Fruit fly (Drosophila melanogaster): ENCODE measurements around the gene CG43117.

The CG43117 gene

DNA sequence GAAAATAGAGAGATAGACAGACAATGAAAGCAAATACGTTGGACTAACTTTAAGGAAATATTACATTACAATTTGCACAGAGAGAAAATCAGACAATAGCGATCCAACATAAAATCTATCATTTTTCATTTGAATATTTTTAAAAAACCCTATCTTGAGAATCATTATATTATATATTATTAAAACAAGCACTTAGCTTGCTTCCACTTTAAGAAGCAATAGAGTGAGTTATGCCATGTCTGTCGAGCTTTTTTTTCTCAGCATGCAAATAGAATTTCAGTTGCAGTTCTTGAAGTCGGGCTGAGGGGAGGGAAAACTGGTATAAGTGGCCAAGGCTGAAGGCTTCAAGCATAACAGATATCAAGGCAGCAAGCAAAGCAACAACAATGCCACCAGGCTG, 47.5 kb downstream of the CG43117 start (continued):
- no peak for TF ChIP-seq svp (GFP tag)
- TF ChIP-seq Gug (GFP tag; IDR thresholded peaks at IDR 0.05), result peak; percentile 46; the same call in 1 of the 2 replicates
- TF ChIP-seq Sox14 (GFP tag; optimal IDR thresholded peaks at IDR 0.05), result no peak
- no peak for TF ChIP-seq fd85E (GFP tag; optimal IDR thresholded peaks at IDR 0.05)
- no peak for TF ChIP-seq fkh (GFP tag; optimal IDR thresholded peaks at IDR 0.05)
- no peak for TF ChIP-seq CG1621 (tag; optimal IDR thresholded peaks at IDR 0.05)
- TF ChIP-seq CG7368 (GFP tag; optimal IDR thresholded peaks at IDR 0.05), result no peak
- peak; percentile 48 for TF ChIP-seq OdsH (GFP tag; optimal IDR thresholded peaks at IDR 0.05)
- no peak for TF ChIP-seq pdm3 (GFP tag; optimal IDR thresholded peaks at IDR 0.05)
- peak in 1 of 2 experiments; percentile 34 for TF ChIP-seq salr (GFP tag; optimal IDR thresholded peaks at IDR 0.05)
- TF ChIP-seq CG4318 (GFP tag; optimal IDR thresholded peaks at IDR 0.05), result peak; percentile 26
- no peak for TF ChIP-seq CG11902 (GFP tag; optimal IDR thresholded peaks at IDR 0.05)
- TF ChIP-seq net (GFP tag; optimal IDR thresholded peaks at IDR 0.05), result no peak
- TF ChIP-seq CG11762 (GFP tag; optimal IDR thresholded peaks at IDR 0.05; ENCODE audit: insufficient read depth), result no peak
- no peak for TF ChIP-seq cyc (GFP tag; optimal IDR thresholded peaks at IDR 0.05)
- TF ChIP-seq dsx (GFP tag; optimal IDR thresholded peaks at IDR 0.05; ENCODE audit: poor library complexity, severe bottlenecking), result no peak
- TF ChIP-seq Hr38 (GFP tag; optimal IDR thresholded peaks at IDR 0.05), result no peak

- TF ChIP-seq CG3032 (tag; optimal IDR thresholded peaks at IDR 0.05) (no peak), dac (GFP tag; optimal IDR thresholded peaks at IDR 0.05) (no peak), vri (GFP tag; optimal IDR thresholded peaks at IDR 0.05) (no peak), CG34406 (GFP tag; optimal IDR thresholded peaks at IDR 0.05) (no peak), net (GFP tag; optimal IDR thresholded peaks at IDR 0.05) (no peak), CG6276 (GFP tag; optimal IDR thresholded peaks at IDR 0.05) (no peak), Sox102F (GFP tag; optimal IDR thresholded peaks at IDR 0.05) (peak; percentile 2), CG3919 (GFP tag; optimal IDR thresholded peaks at IDR 0.05) (peak; percentile 36), svp (GFP tag) (no peak), CG1621 (tag; optimal IDR thresholded peaks at IDR 0.05) (no peak), Blimp-1 (GFP tag; optimal IDR thresholded peaks at IDR 0.05) (no peak), lz (GFP tag; optimal IDR thresholded peaks at IDR 0.05) (no peak), acj6 (GFP tag; optimal IDR thresholded peaks at IDR 0.05) (peak; percentile 37), eg (GFP tag; IDR thresholded peaks at IDR 0.05) (no peak), salr (GFP tag; optimal IDR thresholded peaks at IDR 0.05) (peak in 1 of 2 experiments; percentile 17), Hr38 (GFP tag; optimal IDR thresholded peaks at IDR 0.05) (no peak), pdm3 (GFP tag; optimal IDR thresholded peaks at IDR 0.05) (peak; percentile 23), Lpt (GFP tag; optimal IDR thresholded peaks at IDR 0.05) (no peak), CG10669 (GFP tag; optimal IDR thresholded peaks at IDR 0.05) (peak; percentile 23), CG11902 (GFP tag; optimal IDR thresholded peaks at IDR 0.05) (no peak), CG11762 (GFP tag; optimal IDR thresholded peaks at IDR 0.05; ENCODE audit: insufficient read depth) (no peak), OdsH (GFP tag; optimal IDR thresholded peaks at IDR 0.05) (peak; percentile 14), CG8632 (GFP tag; optimal IDR thresholded peaks at IDR 0.05) (no peak), Hr39 (GFP tag; optimal IDR thresholded peaks at IDR 0.05) (peak; percentile 8), Eip93F (GFP tag; optimal IDR thresholded peaks at IDR 0.05) (no peak), CG4318 (GFP tag; optimal IDR thresholded peaks at IDR 0.05) (no peak), topi (GFP tag; optimal IDR thresholded peaks at IDR 0.05) (no peak), Eip75B (GFP tag; optimal IDR thresholded peaks at IDR 0.05) (peak; percentile 6), CG6792 (GFP tag; optimal IDR thresholded peaks at IDR 0.05) (no peak), CG6808 (GFP tag; optimal IDR thresholded peaks at IDR 0.05) (no peak), CG6854 (GFP tag; optimal IDR thresholded peaks at IDR 0.05) (no peak), fkh (GFP tag; optimal IDR thresholded peaks at IDR 0.05) (no peak), CG8119 (GFP tag; IDR thresholded peaks at IDR 0.05) (no peak), ss (GFP tag; optimal IDR thresholded peaks at IDR 0.05) (peak in 1 of 2 experiments; percentile 17), Gug (GFP tag; IDR thresholded peaks at IDR 0.05) (no peak), Sox14 (GFP tag; optimal IDR thresholded peaks at IDR 0.05) (peak; percentile 12), Smox (GFP tag; optimal IDR thresholded peaks at IDR 0.05) (no peak), fd59A (GFP tag; optimal IDR thresholded peaks at IDR 0.05) (peak; percentile 22), Met (GFP tag; optimal IDR thresholded peaks at IDR 0.05) (no peak), cyc (GFP tag; optimal IDR thresholded peaks at IDR 0.05) (no peak), esn (GFP tag; optimal IDR thresholded peaks at IDR 0.05) (no peak), CG31627 (GFP tag; optimal IDR thresholded peaks at IDR 0.05) (peak; percentile 9), CG32006 (GFP tag; optimal IDR thresholded peaks at IDR 0.05) (peak; percentile 39), CG9139 (GFP tag; optimal IDR thresholded peaks at IDR 0.05) (no peak), CG7368 (GFP tag; optimal IDR thresholded peaks at IDR 0.05) (no peak), fd85E (GFP tag; optimal IDR thresholded peaks at IDR 0.05) (no peak)
Measured at dm6 chr3R:26502907-26503306, 48.3 kb downstream of the CG43117 start.
